Fruit fly (Drosophila melanogaster) whole organism, wandering third instar larva: ENCODE measurements around the gene BBS8.

ENCODE experiments used
- Dfd ChIP-seq: fragments of >200 bp; optimal IDR thresholded peaks from 2 replicates; lab custom pipeline; 2017; ENCODE audit warnings: missing biosample characterization, missing genetic modification characterization
- HLH106 ChIP-seq: fragments of 200-800 bp; optimal IDR thresholded peaks from 3 replicates; lab custom pipeline; 2019; ENCODE audit warnings: missing biosample characterization, mild to moderate bottlenecking, missing genetic modification characterization, moderate library complexity
- Mio ChIP-seq: sonication (Bioruptor generic); optimal IDR thresholded peaks from 2 replicates; lab custom pipeline; 2016; ENCODE audit warnings: missing biosample characterization, missing genetic modification characterization
- br ChIP-seq: fragments of 200-800 bp; sonication (Bioruptor generic); optimal IDR thresholded peaks from 2 replicates; lab custom pipeline; 2016; ENCODE audit warnings: missing biosample characterization, missing genetic modification characterization
- dsf ChIP-seq: sonication (Bioruptor generic); optimal IDR thresholded peaks from 2 replicates; lab custom pipeline; 2016; ENCODE audit warnings: missing biosample characterization, missing genetic modification characterization, borderline replicate concordance
- fru ChIP-seq: fragments of 200-800 bp; sonication (Bioruptor generic); optimal IDR thresholded peaks from 3 replicates; lab custom pipeline; 2016; ENCODE audit warnings: missing biosample characterization, mild to moderate bottlenecking, missing genetic modification characterization
- h ChIP-seq: fragments of 200-800 bp; sonication (Bioruptor generic); optimal IDR thresholded peaks from 3 replicates; lab custom pipeline; 2016; ENCODE audit warnings: missing biosample characterization, mild to moderate bottlenecking, missing genetic modification characterization
- pan ChIP-seq: fragments of >200 bp; optimal IDR thresholded peaks from 2 replicates; lab custom pipeline; 2017
- rgr ChIP-seq: fragments of 200-800 bp; sonication (Bioruptor generic); optimal IDR thresholded peaks from 3 replicates; lab custom pipeline; 2016; ENCODE audit warnings: missing biosample characterization, mild to moderate bottlenecking, missing genetic modification characterization
- sv ChIP-seq: fragments of 200-800 bp; sonication (Bioruptor generic); optimal IDR thresholded peaks from 3 replicates; lab custom pipeline; 2016; ENCODE audit warnings: missing biosample characterization, missing genetic modification characterization
- tai ChIP-seq: sonication (Bioruptor generic); optimal IDR thresholded peaks from 2 replicates; lab custom pipeline; 2016; ENCODE audit warnings: missing biosample characterization, missing genetic modification characterization
- usp ChIP-seq: fragments of >200 bp; optimal IDR thresholded peaks from 2 replicates; lab custom pipeline; 2017; ENCODE audit warnings: missing biosample characterization, missing genetic modification characterization

DNA sequence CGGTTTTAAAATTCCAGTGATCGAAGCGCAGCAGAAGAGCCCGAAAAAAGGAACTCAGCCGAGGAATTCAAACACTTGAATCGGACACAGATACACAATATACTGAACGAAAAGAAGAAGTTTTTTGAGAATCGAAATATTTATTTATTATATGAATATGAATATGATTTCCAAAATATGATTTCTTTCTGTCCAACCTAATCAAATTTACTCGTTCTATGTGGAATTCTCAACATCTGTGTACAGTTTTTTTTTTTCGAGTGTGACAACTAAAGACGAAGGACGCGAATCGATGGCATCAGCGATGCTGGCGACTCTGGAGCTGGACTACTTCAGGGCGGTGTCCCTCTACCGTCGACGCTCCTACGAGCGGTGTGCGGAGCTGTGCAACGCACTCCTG lies 487 bp downstream of the BBS8 start:
- TF ChIP-seq HLH106 (tag; lab: Kevin White, UChicago), result peak; percentile 68
- TF ChIP-seq h (GFP tag; lab: Kevin White, UChicago), result peak; percentile 94
- no peak for TF ChIP-seq sv
- no peak for TF ChIP-seq usp
- TF ChIP-seq Mio (GFP tag; lab: Kevin White, UChicago), result no peak
- TF ChIP-seq tai (GFP tag; lab: Kevin White, UChicago), result no peak
- no peak for TF ChIP-seq Dfd
- peak; percentile 93 for TF ChIP-seq rgr (GFP tag; lab: Kevin White, UChicago)
- peak; percentile 86 for TF ChIP-seq br
- peak; percentile 69 for TF ChIP-seq dsf (GFP tag; lab: Kevin White, UChicago)
- TF ChIP-seq fru (GFP tag; lab: Kevin White, UChicago), result peak; percentile 93
- no peak for TF ChIP-seq pan (lab: Kevin White, UChicago)
